Worm (Caenorhabditis elegans): ENCODE results near the gene C54C6.11.

Gene C54C6.11

DNA sequence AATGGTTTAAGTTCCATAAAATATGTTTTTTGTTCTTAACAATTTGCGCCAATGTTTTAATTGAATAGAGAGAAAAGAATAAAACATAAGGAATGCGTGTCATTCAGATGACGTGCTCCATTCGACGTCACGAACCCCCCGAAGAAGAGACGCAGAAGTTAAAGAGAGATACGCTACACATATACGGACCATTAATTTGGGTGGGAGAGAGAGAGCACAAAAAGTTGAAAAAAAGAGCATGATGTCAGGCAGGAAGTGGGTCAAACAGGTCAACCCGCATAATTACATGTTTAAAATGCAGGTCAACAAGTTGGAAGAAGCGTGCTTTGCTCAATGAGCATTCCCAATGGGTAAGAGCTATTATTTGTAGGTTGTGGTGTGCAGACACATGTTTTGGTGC lies 12.1 kb downstream of the C54C6.11 start:
- TF ChIP-seq flh-1 (GFP tag; optimal IDR thresholded peaks at IDR 0.05) (no peak), ces-1 (GFP tag; optimal IDR thresholded peaks at IDR 0.05) (peak; percentile 9)

DNA sequence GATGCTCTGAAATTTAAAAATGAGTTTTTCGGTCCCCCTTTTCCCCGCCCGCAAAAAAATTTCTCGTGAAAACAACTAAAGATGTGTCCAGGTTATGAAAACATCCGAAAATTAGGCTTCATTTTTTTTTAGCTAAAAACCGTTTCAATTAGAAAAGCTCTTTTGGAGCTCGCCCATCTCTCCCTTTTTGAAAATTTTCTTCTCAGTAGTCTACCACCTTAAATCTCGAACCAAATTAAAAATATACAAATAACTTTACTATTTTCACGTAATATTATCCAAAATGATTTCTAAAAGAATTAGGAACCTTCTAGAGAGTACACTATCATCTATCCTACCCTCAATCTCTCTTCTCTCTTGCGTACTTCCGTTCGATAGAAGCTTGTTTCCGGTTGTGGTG lies 14.2 kb downstream of the C54C6.11 start:
- TF ChIP-seq flh-1 (GFP tag; optimal IDR thresholded peaks at IDR 0.05) (no peak), tbx-8 (GFP tag; optimal IDR thresholded peaks at IDR 0.05) (no peak), lsy-2 (tag; optimal IDR thresholded peaks at IDR 0.05) (no peak)

DNA sequence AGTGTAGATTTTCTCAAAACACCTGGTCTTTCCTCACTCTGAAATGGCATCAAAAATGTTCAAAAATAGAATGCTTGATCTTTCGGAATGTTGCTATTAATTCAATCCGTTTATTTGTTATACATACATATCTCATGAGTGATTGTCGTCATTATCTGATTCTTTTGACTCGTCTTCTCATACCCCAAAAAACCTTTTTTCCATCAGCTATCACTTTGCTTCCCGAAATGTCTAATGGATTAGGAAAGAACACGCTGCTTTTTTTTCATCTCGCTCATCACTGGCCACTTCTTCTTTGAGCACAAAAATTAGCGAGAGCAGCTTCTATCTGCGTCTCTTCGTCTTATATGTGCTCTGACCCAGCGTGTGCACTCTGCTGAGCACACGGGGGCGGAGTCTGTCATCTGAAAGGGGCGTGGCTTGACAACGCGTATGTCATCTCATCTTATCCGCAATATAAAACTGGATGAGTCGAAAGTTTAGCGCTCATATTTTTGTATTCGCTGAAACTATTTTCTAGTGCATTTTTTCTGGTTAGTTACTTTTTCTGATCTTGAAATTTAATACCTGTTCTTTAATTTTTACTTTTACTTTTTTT lies 16.7 kb downstream of the C54C6.11 start:
- TF ChIP-seq pha-4 (tag; optimal IDR thresholded peaks at IDR 0.05) (no peak), drap-1 (GFP tag; optimal IDR thresholded peaks at IDR 0.05) (no peak), ceh-43 (GFP tag; optimal IDR thresholded peaks at IDR 0.05) (no peak), mab-5 (tag; optimal IDR thresholded peaks at IDR 0.05) (no peak), mep-1 (tag; optimal IDR thresholded peaks at IDR 0.05) (no peak), flh-1 (GFP tag; optimal IDR thresholded peaks at IDR 0.05) (no peak), ces-1 (GFP tag; optimal IDR thresholded peaks at IDR 0.05) (no peak), nhr-237 (tag; optimal IDR thresholded peaks at IDR 0.05) (no peak), lin-32 (GFP tag; optimal IDR thresholded peaks at IDR 0.05) (no peak), unc-120 (tag; optimal IDR thresholded peaks at IDR 0.05; ENCODE audit: poor library complexity, severe bottlenecking) (no peak)

DNA sequence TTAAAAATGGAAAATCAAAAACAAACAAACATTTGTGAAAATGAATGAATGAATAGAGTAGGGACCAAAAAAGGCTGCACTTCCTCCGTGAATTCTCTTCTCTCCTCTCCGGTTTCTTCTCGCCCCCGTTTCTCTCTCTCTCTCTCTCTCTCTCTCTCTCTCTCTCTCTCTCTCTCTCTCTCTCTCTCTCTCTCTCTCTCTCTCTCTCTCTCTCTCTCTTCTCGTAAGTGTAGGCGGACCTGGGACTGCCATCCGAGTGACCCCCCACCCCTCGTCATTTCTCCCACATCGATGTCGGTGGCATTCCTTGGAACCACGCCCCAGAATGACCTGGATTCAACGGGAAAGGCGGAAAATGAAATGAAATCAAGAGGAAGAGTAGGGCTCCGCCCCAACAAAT lies 18.7 kb downstream of the C54C6.11 start:
- TF ChIP-seq mls-2 (tag; optimal IDR thresholded peaks at IDR 0.05) (no peak), unc-62 (GFP tag; optimal IDR thresholded peaks at IDR 0.05) (no peak), ztf-11 (tag; optimal IDR thresholded peaks at IDR 0.05) (no peak), bed-3 (GFP tag; optimal IDR thresholded peaks at IDR 0.05) (no peak), nhr-2 (tag; optimal IDR thresholded peaks at IDR 0.05) (no peak), mab-5 (tag; optimal IDR thresholded peaks at IDR 0.05) (no peak), drap-1 (GFP tag; optimal IDR thresholded peaks at IDR 0.05) (no peak), ceh-83 (GFP tag; optimal IDR thresholded peaks at IDR 0.05) (peak; percentile 16), sptf-1 (tag; optimal IDR thresholded peaks at IDR 0.05) (peak; percentile 27), nhr-28 (tag; optimal IDR thresholded peaks at IDR 0.05) (no peak), zip-8 (tag; optimal IDR thresholded peaks at IDR 0.05) (no peak)

DNA sequence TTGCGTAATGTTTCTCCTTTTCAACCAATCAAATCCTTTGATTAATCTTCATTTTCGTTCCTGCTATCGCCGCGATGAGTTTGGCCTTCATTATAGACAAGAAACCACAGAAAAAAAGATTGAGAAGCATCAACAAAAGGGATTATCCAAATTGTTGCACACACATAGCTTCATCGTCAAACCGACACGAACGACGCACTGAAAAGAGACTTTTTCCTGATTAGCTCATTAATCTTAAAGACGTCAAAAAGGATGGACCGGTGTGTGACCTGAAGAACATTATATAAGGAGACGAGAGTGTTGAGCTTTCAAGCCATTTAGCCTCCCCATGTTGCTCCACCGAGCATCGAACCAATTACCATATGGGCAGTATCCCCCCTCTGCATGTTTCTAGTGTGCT lies 21.6 kb downstream of the C54C6.11 start:
- TF ChIP-seq lsy-2 (tag; optimal IDR thresholded peaks at IDR 0.05) (no peak), ceh-83 (GFP tag; optimal IDR thresholded peaks at IDR 0.05) (no peak), flh-1 (GFP tag; optimal IDR thresholded peaks at IDR 0.05) (no peak), mep-1 (tag; optimal IDR thresholded peaks at IDR 0.05) (no peak), lin-13 (tag; optimal IDR thresholded peaks at IDR 0.05) (no peak), nhr-12 (tag; optimal IDR thresholded peaks at IDR 0.05) (no peak)

DNA sequence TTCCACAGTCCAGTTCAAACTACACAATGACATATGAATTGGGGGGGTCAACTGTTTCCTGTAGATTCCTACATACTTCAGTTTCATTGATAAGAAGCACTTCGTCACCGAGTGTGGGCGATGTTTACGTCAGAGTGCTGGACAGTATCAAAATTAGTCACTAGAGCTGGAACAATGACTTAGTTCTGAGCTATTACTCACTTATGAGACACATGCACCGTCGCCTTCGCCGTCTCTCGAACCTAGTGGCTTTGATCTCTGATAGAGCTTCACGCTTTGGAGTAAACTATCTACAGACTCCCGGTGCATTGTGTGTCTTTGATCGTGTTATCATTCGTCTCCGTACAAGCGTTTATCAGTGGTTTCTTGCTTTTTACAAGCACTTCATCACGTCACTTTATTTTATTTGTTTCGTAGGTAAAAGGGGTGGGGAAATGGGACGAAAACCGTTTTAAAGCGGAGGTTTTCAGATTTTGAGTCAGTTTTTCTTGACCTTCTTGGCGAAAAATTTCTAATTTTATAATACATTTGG lies 23.3 kb downstream of the C54C6.11 start:
- TF ChIP-seq sptf-1 (tag; optimal IDR thresholded peaks at IDR 0.05) (no peak), lin-13 (tag; optimal IDR thresholded peaks at IDR 0.05) (no peak), tbx-8 (GFP tag; optimal IDR thresholded peaks at IDR 0.05) (no peak), snpc-4 (tag; optimal IDR thresholded peaks at IDR 0.05) (no peak), M03D4.4 (tag; optimal IDR thresholded peaks at IDR 0.05) (no peak), bed-3 (GFP tag; optimal IDR thresholded peaks at IDR 0.05) (no peak), unc-39 (tag; optimal IDR thresholded peaks at IDR 0.05) (no peak), mep-1 (tag; optimal IDR thresholded peaks at IDR 0.05) (no peak), ces-1 (GFP tag; optimal IDR thresholded peaks at IDR 0.05) (no peak), sem-2 (GFP tag; optimal IDR thresholded peaks at IDR 0.05) (no peak), ceh-39 (tag; optimal IDR thresholded peaks at IDR 0.05) (no peak), ceh-43 (GFP tag; optimal IDR thresholded peaks at IDR 0.05) (no peak), flh-1 (GFP tag; optimal IDR thresholded peaks at IDR 0.05) (no peak), nhr-2 (tag; optimal IDR thresholded peaks at IDR 0.05) (no peak), blmp-1 (tag; optimal IDR thresholded peaks at IDR 0.05) (no peak), lsy-2 (tag; optimal IDR thresholded peaks at IDR 0.05) (no peak)

All from whole organism, mixed stage, embryonic.